Fruit fly (Drosophila melanogaster) whole organism, embryonic: ENCODE results near the gene Ir75d.

Experiments
- Ada2b ChIP-seq: fragments of 200-800 bp; sonication (Bioruptor generic); IDR thresholded peaks from 2 replicates; pipeline ENCODE4 v1.3.6; 2022; ENCODE audit warnings: missing biosample characterization, missing genetic modification characterization
- Asciz ChIP-seq: fragments of 200-800 bp; sonication (Bioruptor generic); optimal IDR thresholded peaks from 2 replicates; lab custom pipeline; 2017; ENCODE audit warnings: missing biosample characterization, mild to moderate bottlenecking, missing genetic modification characterization, missing genetic modification reagents
- CG10462 ChIP-seq: fragments of 200-800 bp; sonication (Bioruptor generic); optimal IDR thresholded peaks from 2 replicates; lab custom pipeline; 2016; ENCODE audit warnings: missing biosample characterization, missing genetic modification characterization
- CG10979 ChIP-seq: fragments of 200-800 bp; sonication (Bioruptor generic); optimal IDR thresholded peaks from 2 replicates; lab custom pipeline; 2018; ENCODE audit warnings: missing biosample characterization, mild to moderate bottlenecking, missing genetic modification characterization, moderate library complexity
- CG12071 ChIP-seq: fragments of 200-800 bp; sonication (Bioruptor generic); optimal IDR thresholded peaks from 3 replicates; lab custom pipeline; 2018; ENCODE audit warnings: missing biosample characterization, mild to moderate bottlenecking, missing genetic modification characterization
- CG12155 ChIP-seq: fragments of 200-800 bp; sonication (Bioruptor generic); optimal IDR thresholded peaks from 3 replicates; lab custom pipeline; 2016; ENCODE audit warnings: missing biosample characterization, missing genetic modification characterization
- CG13424 ChIP-seq: fragments of 200-800 bp; sonication (Bioruptor generic); optimal IDR thresholded peaks from 2 replicates; lab custom pipeline; 2019; ENCODE audit warnings: missing biosample characterization, mild to moderate bottlenecking, missing genetic modification characterization, moderate library complexity
- CG14965 ChIP-seq: fragments of 200-800 bp; sonication (Bioruptor generic); optimal IDR thresholded peaks from 2 replicates; lab custom pipeline; 2016; ENCODE audit warnings: missing biosample characterization, missing genetic modification characterization, borderline replicate concordance
- CG15479 ChIP-seq: fragments of 200-800 bp; sonication (Bioruptor generic); optimal IDR thresholded peaks from 3 replicates; lab custom pipeline; 2019; ENCODE audit warnings: missing biosample characterization, mild to moderate bottlenecking, missing genetic modification characterization, moderate library complexity
- CG16813 ChIP-seq: fragments of 200-800 bp; sonication (Bioruptor generic); IDR thresholded peaks from 3 replicates; pipeline ENCODE4 v1.3.6; 2022; ENCODE audit warnings: missing biosample characterization, missing genetic modification characterization; ENCODE audit not compliant: partially characterized antibody
- CG17829 ChIP-seq: fragments of 200-800 bp; optimal IDR thresholded peaks from 2 replicates; lab custom pipeline; 2019; ENCODE audit warnings: missing biosample characterization, mild to moderate bottlenecking, missing genetic modification characterization, moderate library complexity
- CG2199 ChIP-seq: fragments of 200-800 bp; sonication (Bioruptor generic); IDR thresholded peaks from 3 replicates; pipeline ENCODE4 v1.3.6; 2022; ENCODE audit warnings: missing biosample characterization, missing genetic modification characterization
- CG32532 ChIP-seq: fragments of 200-800 bp; sonication (Bioruptor generic); IDR thresholded peaks from 2 replicates; pipeline ENCODE4 v1.3.6; 2022; ENCODE audit warnings: missing biosample characterization, missing genetic modification characterization
- CG34224 ChIP-seq: fragments of 200-800 bp; sonication (Bioruptor generic); IDR thresholded peaks from 3 replicates; pipeline ENCODE4 v1.3.6; 2022; ENCODE audit warnings: missing biosample characterization, missing genetic modification characterization; ENCODE audit not compliant: partially characterized antibody
- CG4424 ChIP-seq: fragments of 200-800 bp; sonication (Bioruptor generic); optimal IDR thresholded peaks from 3 replicates; lab custom pipeline; 2016; ENCODE audit warnings: missing biosample characterization, missing genetic modification characterization
- CG6175 ChIP-seq: fragments of 200-800 bp; sonication (Bioruptor generic); IDR thresholded peaks from 3 replicates; pipeline ENCODE4 v1.3.6; 2022; ENCODE audit warnings: missing biosample characterization, missing genetic modification characterization
- CG6254 ChIP-seq: fragments of 200-800 bp; sonication (Bioruptor generic); optimal IDR thresholded peaks from 3 replicates; lab custom pipeline; 2017; ENCODE audit warnings: mild to moderate bottlenecking, missing biosample characterization, missing genetic modification reagents, missing genetic modification characterization
- CG6689 ChIP-seq: fragments of 200-800 bp; sonication (Bioruptor generic); IDR thresholded peaks from 2 replicates; pipeline ENCODE4 v1.3.6; 2022; ENCODE audit warnings: missing biosample characterization, missing genetic modification characterization
- CG7357 ChIP-seq: fragments of 200-800 bp; sonication (Bioruptor generic); IDR thresholded peaks from 3 replicates; pipeline ENCODE4 v1.3.6; 2022; ENCODE audit warnings: missing biosample characterization, missing genetic modification characterization
- CG8359 ChIP-seq: fragments of 200-800 bp; sonication (Bioruptor generic); optimal IDR thresholded peaks from 2 replicates; lab custom pipeline; 2017; ENCODE audit warnings: missing biosample characterization, mild to moderate bottlenecking, missing genetic modification characterization, borderline replicate concordance
- CG9797 ChIP-seq: fragments of 200-800 bp; sonication (Bioruptor generic); optimal IDR thresholded peaks from 3 replicates; lab custom pipeline; 2018; ENCODE audit warnings: missing biosample characterization, mild to moderate bottlenecking, missing genetic modification characterization
- CG9932 ChIP-seq: fragments of 200-800 bp; sonication (Bioruptor generic); IDR thresholded peaks from 2 replicates; pipeline ENCODE4 v1.3.6; 2022; ENCODE audit warnings: missing biosample characterization, missing genetic modification characterization
- CTCF ChIP-seq: fragments of 200-800 bp; sonication (Bioruptor generic); optimal IDR thresholded peaks from 2 replicates; lab custom pipeline; 2017; ENCODE audit warnings: missing biosample characterization, mild to moderate bottlenecking, missing genetic modification characterization, moderate library complexity
- CrebB ChIP-seq: fragments of 200-800 bp; sonication (Bioruptor generic); optimal IDR thresholded peaks from 3 replicates; lab custom pipeline; 2018; ENCODE audit warnings: missing biosample characterization, mild to moderate bottlenecking, missing genetic modification characterization
- Deaf1 ChIP-seq: fragments of 200-800 bp; optimal IDR thresholded peaks from 3 replicates; lab custom pipeline; 2019; ENCODE audit warnings: missing biosample characterization, mild to moderate bottlenecking, missing genetic modification characterization, moderate library complexity
- Dll ChIP-seq: fragments of 200-800 bp; sonication (Bioruptor generic); IDR thresholded peaks from 4 replicates; pipeline ENCODE4 v1.3.6; 2022; ENCODE audit warnings: missing biosample characterization, missing genetic modification characterization; ENCODE audit not compliant: partially characterized antibody
- Dref ChIP-seq: fragments of 200-800 bp; sonication (Bioruptor generic); IDR thresholded peaks from 2 replicates; pipeline ENCODE4 v1.3.6; 2022; ENCODE audit warnings: missing biosample characterization, missing genetic modification characterization
- H2.0 ChIP-seq: fragments of 200-800 bp; sonication (Bioruptor generic); IDR thresholded peaks from 2 replicates; pipeline ENCODE4 v1.3.6; 2022; ENCODE audit warnings: missing biosample characterization, missing genetic modification characterization
- HLH54F ChIP-seq: fragments of 200-800 bp; sonication (Bioruptor generic); optimal IDR thresholded peaks from 3 replicates; lab custom pipeline; 2016; ENCODE audit warnings: missing biosample characterization, missing genetic modification characterization
- Hmx ChIP-seq: fragments of 200-800 bp; sonication (Bioruptor generic); optimal IDR thresholded peaks from 2 replicates; lab custom pipeline; 2016; ENCODE audit warnings: missing biosample characterization, missing genetic modification characterization
- Kr ChIP-seq: fragments of 200-800 bp; sonication (Bioruptor generic); optimal IDR thresholded peaks from 2 replicates; lab custom pipeline; 2017; ENCODE audit warnings: missing biosample characterization, mild to moderate bottlenecking, missing genetic modification characterization
- MESR4 ChIP-seq: fragments of 200-800 bp; sonication (Bioruptor generic); optimal IDR thresholded peaks from 2 replicates; lab custom pipeline; 2018; ENCODE audit warnings: missing biosample characterization, mild to moderate bottlenecking, missing genetic modification characterization, moderate library complexity
- Med ChIP-seq: fragments of 200-800 bp; sonication (Bioruptor generic); peaks from one replicate; lab custom pipeline; 2016; ENCODE audit warnings: missing biosample characterization, missing genetic modification characterization, mild to moderate bottlenecking, inconsistent platforms, moderate library complexity
- Mes4 ChIP-seq: fragments of 200-800 bp; sonication (Bioruptor generic); optimal IDR thresholded peaks from 2 replicates; lab custom pipeline; 2016; ENCODE audit warnings: missing biosample characterization, missing genetic modification characterization
- NK7.1 ChIP-seq: fragments of 200-800 bp; sonication (Bioruptor generic); optimal IDR thresholded peaks from 3 replicates; lab custom pipeline; 2016; ENCODE audit warnings: missing biosample characterization, missing genetic modification characterization
- Taf1 ChIP-seq: fragments of 200-800 bp; sonication (Bioruptor generic); IDR thresholded peaks from 2 replicates; pipeline ENCODE4 v1.3.6; 2022; ENCODE audit warnings: missing biosample characterization, missing genetic modification characterization
- Tbp ChIP-seq: fragments of >200 bp; optimal IDR thresholded peaks from 2 replicates; lab custom pipeline; 2018; ENCODE audit warnings: missing biosample characterization, missing genetic modification characterization
- YL-1 ChIP-seq: fragments of 200-800 bp; sonication (Bioruptor generic); optimal IDR thresholded peaks from 3 replicates; lab custom pipeline; 2017; ENCODE audit warnings: missing biosample characterization, mild to moderate bottlenecking, missing genetic modification characterization
- bab2 ChIP-seq: fragments of 200-800 bp; sonication (Bioruptor generic); optimal IDR thresholded peaks from 2 replicates; lab custom pipeline; 2016; ENCODE audit warnings: missing biosample characterization, missing genetic modification characterization
- bbx ChIP-seq: fragments of 200-800 bp; sonication (Bioruptor generic); IDR thresholded peaks from 2 replicates; pipeline ENCODE4 v1.3.6; 2022; ENCODE audit warnings: missing biosample characterization, missing genetic modification characterization; ENCODE audit not compliant: partially characterized antibody
- btn ChIP-seq: fragments of 200-800 bp; sonication (Bioruptor generic); optimal IDR thresholded peaks from 2 replicates; lab custom pipeline; 2016; ENCODE audit warnings: missing biosample characterization, missing genetic modification characterization
- dmrt11E ChIP-seq: fragments of 200-800 bp; sonication (Bioruptor generic); optimal IDR thresholded peaks from 3 replicates; lab custom pipeline; 2018; ENCODE audit warnings: missing biosample characterization, mild to moderate bottlenecking, missing genetic modification characterization, moderate library complexity
- gt ChIP-seq: fragments of 200-800 bp; sonication (Bioruptor generic); IDR thresholded peaks from 2 replicates; pipeline ENCODE4 v1.3.6; 2022; ENCODE audit warnings: missing biosample characterization, missing genetic modification characterization
- lilli ChIP-seq: fragments of 200-800 bp; sonication (Bioruptor generic); optimal IDR thresholded peaks from 3 replicates; lab custom pipeline; 2016; ENCODE audit warnings: missing biosample characterization, missing genetic modification characterization
- mld ChIP-seq: fragments of 200-800 bp; sonication (Bioruptor generic); IDR thresholded peaks from 3 replicates; pipeline ENCODE4 v1.3.6; 2022; ENCODE audit warnings: missing biosample characterization, missing genetic modification characterization; ENCODE audit not compliant: partially characterized antibody
- nerfin-1 ChIP-seq: fragments of 200-800 bp; sonication (Bioruptor generic); optimal IDR thresholded peaks from 3 replicates; lab custom pipeline; 2019; ENCODE audit warnings: missing biosample characterization, mild to moderate bottlenecking, missing genetic modification characterization, moderate library complexity
- odd ChIP-seq: fragments of 200-800 bp; sonication (Bioruptor generic); optimal IDR thresholded peaks from 2 replicates; lab custom pipeline; 2017; ENCODE audit warnings: missing biosample characterization, mild to moderate bottlenecking, missing genetic modification characterization
- phol ChIP-seq: fragments of 200-800 bp; sonication (Bioruptor generic); optimal IDR thresholded peaks from 3 replicates; lab custom pipeline; 2018; ENCODE audit warnings: missing biosample characterization, mild to moderate bottlenecking, missing genetic modification characterization, moderate library complexity
- seq ChIP-seq: fragments of 200-800 bp; sonication (Bioruptor generic); IDR thresholded peaks from 2 replicates; pipeline ENCODE4 v1.3.6; 2022; ENCODE audit warnings: missing biosample characterization, missing genetic modification characterization
- sisA ChIP-seq: fragments of 200-800 bp; sonication (Bioruptor generic); IDR thresholded peaks from 2 replicates; pipeline ENCODE4 v1.3.6; 2022; ENCODE audit warnings: missing biosample characterization, missing genetic modification characterization
- so ChIP-seq: fragments of 200-800 bp; sonication (Bioruptor generic); IDR thresholded peaks from 3 replicates; pipeline ENCODE4 v1.3.6; 2022; ENCODE audit warnings: missing biosample characterization, missing genetic modification characterization
- trem ChIP-seq: fragments of 200-800 bp; optimal IDR thresholded peaks from 3 replicates; lab custom pipeline; 2019; ENCODE audit warnings: missing biosample characterization, mild to moderate bottlenecking, missing genetic modification characterization, moderate library complexity

Gene Ir75d

dm6 chr3L:18872440-18872839 lies 38.5 kb downstream of the Ir75d start, which contains the start of the genes Rad9 and Uggt (continued):
- peak; percentile 0 for TF ChIP-seq CG4424 (GFP tag; lab: Kevin White, UChicago)
- TF ChIP-seq Deaf1 (tag; lab: Kevin White, UChicago) = no peak
- no peak for TF ChIP-seq Kr (GFP tag; lab: Kevin White, UChicago)
- TF ChIP-seq Taf1 (GFP tag; lab: Robert Waterston, UW) = no peak
- peak; percentile 69 for TF ChIP-seq trem (tag; lab: Kevin White, UChicago)
- TF ChIP-seq Mes4 (GFP tag; lab: Kevin White, UChicago) = no peak
- no peak for TF ChIP-seq CG2199
- TF ChIP-seq dmrt11E (tag; lab: Kevin White, UChicago) = peak; percentile 18
- TF ChIP-seq mld (GFP tag; lab: Robert Waterston, UW) = no peak
- peak; percentile 28 for TF ChIP-seq MESR4 (GFP tag; lab: Kevin White, UChicago)
- TF ChIP-seq CG9797 (GFP tag; lab: Kevin White, UChicago) = peak; percentile 82
- TF ChIP-seq CG14965 (GFP tag; lab: Kevin White, UChicago) = no peak
- TF ChIP-seq Tbp (GFP tag; lab: Kevin White, UChicago) = no peak
- TF ChIP-seq bbx = no peak
- TF ChIP-seq CG7357 (GFP tag; lab: Robert Waterston, UW) = no peak
- TF ChIP-seq CG17829 = peak; percentile 53
- TF ChIP-seq CTCF (GFP tag; lab: Kevin White, UChicago) = no peak
- no peak for TF ChIP-seq CG16813 (GFP tag; lab: Robert Waterston, UW)
- peak; percentile 27 for TF ChIP-seq nerfin-1 (tag; lab: Kevin White, UChicago)
- peak; percentile 59; the same call in 3 of the 4 replicates for TF ChIP-seq Dll (GFP tag; lab: Robert Waterston, UW)
- TF ChIP-seq sisA = no peak
- no peak for TF ChIP-seq CG6175 (GFP tag; lab: Robert Waterston, UW)
- peak; percentile 22 for TF ChIP-seq YL-1 (GFP tag; lab: Kevin White, UChicago)
- no peak for TF ChIP-seq Asciz (GFP tag; lab: Kevin White, UChicago)
- peak; percentile 29 for TF ChIP-seq CG13424 (tag; lab: Kevin White, UChicago)
- no peak for TF ChIP-seq CrebB
- TF ChIP-seq H2.0 (GFP tag; lab: Robert Waterston, UW) = no peak
- no peak; the same call in 1 of the 2 replicates for TF ChIP-seq CG32532
- TF ChIP-seq btn = no peak
- TF ChIP-seq bab2 (GFP tag; lab: Kevin White, UChicago) = no peak
- no peak for TF ChIP-seq NK7.1 (GFP tag; lab: Kevin White, UChicago)
- peak; percentile 54 for TF ChIP-seq phol (tag; lab: Kevin White, UChicago)
- TF ChIP-seq gt (GFP tag; lab: Robert Waterston, UW) = no peak
- TF ChIP-seq Hmx (GFP tag; lab: Kevin White, UChicago) = no peak
- TF ChIP-seq CG8359 = no peak
- TF ChIP-seq Med (GFP tag; lab: Kevin White, UChicago) = no peak
- TF ChIP-seq CG6254 (GFP tag; lab: Kevin White, UChicago) = peak; percentile 7
- no peak for TF ChIP-seq odd
- TF ChIP-seq CG10462 (GFP tag; lab: Kevin White, UChicago) = no peak
- TF ChIP-seq HLH54F (GFP tag; lab: Kevin White, UChicago) = no peak
- TF ChIP-seq CG34224 (GFP tag; lab: Robert Waterston, UW) = peak; percentile 61
- peak; percentile 7 for TF ChIP-seq lilli
- TF ChIP-seq Ada2b = no peak
- TF ChIP-seq CG9932 (GFP tag; lab: Robert Waterston, UW) = no peak
- TF ChIP-seq CG12155 (GFP tag; lab: Kevin White, UChicago) = no peak
- TF ChIP-seq CG15479 (GFP tag; lab: Kevin White, UChicago) = no peak
- TF ChIP-seq CG6689 (GFP tag; lab: Robert Waterston, UW) = 0 out of 2 replicates have a peak, but pooled peaks have one; percentile 15
- TF ChIP-seq CG12071 (GFP tag; lab: Kevin White, UChicago) = no peak
- peak; percentile 51 for TF ChIP-seq CG10979 (tag; lab: Kevin White, UChicago)
- no peak for TF ChIP-seq Dref (GFP tag; lab: Robert Waterston, UW)
- TF ChIP-seq so (GFP tag; lab: Robert Waterston, UW) = no peak
- TF ChIP-seq seq (GFP tag; lab: Robert Waterston, UW) = 0 out of 2 replicates have a peak, but pooled peaks have one; percentile 13
